Worm (Caenorhabditis elegans): ENCODE results near the gene kcnl-1.
A peak's percentile ranks its signal among the peaks of the same experiment; 100 is the strongest.

The kcnl-1 gene

DNA sequence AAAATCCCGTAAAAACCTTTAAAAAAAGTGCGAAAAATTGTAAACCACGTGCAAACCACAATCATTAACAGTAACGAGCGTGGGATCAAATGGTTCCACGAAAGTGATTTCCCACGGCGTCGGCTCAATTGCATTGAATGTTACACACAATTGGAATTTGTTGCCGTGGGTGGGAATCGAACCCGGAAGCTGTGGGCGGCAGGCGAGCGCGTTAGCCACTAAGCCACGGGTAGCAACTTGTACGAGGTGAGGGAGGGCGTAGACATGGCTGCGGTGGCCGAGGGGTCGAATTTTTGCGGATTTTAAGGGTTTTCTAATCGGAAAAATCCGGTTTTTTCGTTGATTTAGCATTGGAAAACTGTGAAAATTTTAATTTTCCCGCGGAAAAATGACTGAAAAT lies 77.8 kb downstream of the kcnl-1 start (continued):
- TF ChIP-seq cebp-1 (GFP tag; IDR thresholded peaks at IDR 0.05) (peak; percentile 59; the same call in 1 of the 2 replicates), cebp-1 (tag; optimal IDR thresholded peaks at IDR 0.05) (peak; percentile 84), F57A8.1 (GFP tag; optimal IDR thresholded peaks at IDR 0.05) (no peak), aptf-3 (GFP tag; IDR thresholded peaks at IDR 0.05) (peak; percentile 90; the same call in 1 of the 2 replicates), madf-8 (GFP tag; conservative IDR thresholded peaks at IDR 0.05) (0 out of 2 replicates have a peak, but pooled peaks have one; percentile 34), nhr-120 (GFP tag; IDR thresholded peaks at IDR 0.05) (peak; percentile 91; the same call in 1 of the 2 replicates), nfya-1 (tag; optimal IDR thresholded peaks at IDR 0.05; ENCODE audit: borderline replicate concordance, insufficient read depth) (no peak), attf-6 (GFP tag; IDR thresholded peaks at IDR 0.05) (peak; percentile 85), egrh-3 (GFP tag; IDR thresholded peaks at IDR 0.05) (peak; percentile 74), B0035.1 (tag; optimal IDR thresholded peaks at IDR 0.05) (peak; percentile 77), nhr-179 (tag; optimal IDR thresholded peaks at IDR 0.05) (peak; percentile 50), aptf-2 (GFP tag; conservative IDR thresholded peaks at IDR 0.05) (peak; percentile 51; the same call in 1 of the 2 replicates), rcor-1 (GFP tag; IDR thresholded peaks at IDR 0.05) (peak; percentile 92), ztf-6 (GFP tag; IDR thresholded peaks at IDR 0.05) (0 out of 2 replicates have a peak, but pooled peaks have one; percentile 69), tbx-9 (tag; optimal IDR thresholded peaks at IDR 0.05; ENCODE audit: borderline replicate concordance) (peak; percentile 65), T26A5.8 (tag; optimal IDR thresholded peaks at IDR 0.05) (peak; percentile 96), cebp-2 (GFP tag; IDR thresholded peaks at IDR 0.05) (peak; percentile 92), hrde-1 (tag; optimal IDR thresholded peaks at IDR 0.05; ENCODE audit: borderline replicate concordance) (peak; percentile 95), lin-40 (tag; optimal IDR thresholded peaks at IDR 0.05) (peak; percentile 92), B0261.1 (tag; optimal IDR thresholded peaks at IDR 0.05) (peak; percentile 98), F37B4.10 (GFP tag; IDR thresholded peaks at IDR 0.05) (peak; percentile 92; the same call in 1 of the 2 replicates), ceh-40 (GFP tag; IDR thresholded peaks at IDR 0.05) (no peak), athp-1 (tag; optimal IDR thresholded peaks at IDR 0.05) (peak; percentile 93), F49E8.2 (tag; optimal IDR thresholded peaks at IDR 0.05; ENCODE audit: insufficient read depth) (peak; percentile 94), attf-5 (GFP tag; optimal IDR thresholded peaks at IDR 0.05) (peak; percentile 76), efl-1 (GFP tag; optimal IDR thresholded peaks at IDR 0.05) (peak; percentile 27), unc-62 (GFP tag; optimal IDR thresholded peaks at IDR 0.05) (no peak), nhr-27 (tag; optimal IDR thresholded peaks at IDR 0.05) (peak; percentile 89), ceh-58 (GFP tag; IDR thresholded peaks at IDR 0.05) (peak; percentile 90; the same call in 1 of the 2 replicates), ceh-79 (tag; optimal IDR thresholded peaks at IDR 0.05) (peak; percentile 93), nhr-90 (tag; optimal IDR thresholded peaks at IDR 0.05) (peak; percentile 96), ceh-100 (GFP tag; IDR thresholded peaks at IDR 0.05) (peak; percentile 57; the same call in 1 of the 2 replicates), ccch-3 (GFP tag; optimal IDR thresholded peaks at IDR 0.05) (no peak), ceh-91 (GFP tag; IDR thresholded peaks at IDR 0.05) (peak; percentile 65; the same call in 1 of the 2 replicates), B0336.3 (GFP tag; IDR thresholded peaks at IDR 0.05) (peak; percentile 93), ztf-22 (GFP tag; optimal IDR thresholded peaks at IDR 0.05) (peak; percentile 72), K12H6.12 (tag; optimal IDR thresholded peaks at IDR 0.05) (peak; percentile 77), lag-1 (GFP tag; IDR thresholded peaks at IDR 0.05) (peak; percentile 89), akir-1 (GFP tag; optimal IDR thresholded peaks at IDR 0.05) (no peak), bed-1 (GFP tag; IDR thresholded peaks at IDR 0.05) (peak; percentile 88; the same call in 1 of the 2 replicates), snpc-4 (GFP tag; optimal IDR thresholded peaks at IDR 0.05) (peak; percentile 80), snpc-4 (tag; optimal IDR thresholded peaks at IDR 0.05) (peak; percentile 34 to 93 (median 83)), ztf-26 (tag; optimal IDR thresholded peaks at IDR 0.05) (peak; percentile 91), F39B2.1 (GFP tag; IDR thresholded peaks at IDR 0.05) (0 out of 2 replicates have a peak, but pooled peaks have one; percentile 38), F23B12.7 (tag; optimal IDR thresholded peaks at IDR 0.05; ENCODE audit: insufficient read depth) (peak; percentile 89), ZK185.1 (tag; optimal IDR thresholded peaks at IDR 0.05; ENCODE audit: poor library complexity, severe bottlenecking) (no peak), repo-1 (tag; optimal IDR thresholded peaks at IDR 0.05) (peak; percentile 95)
